Worm (Caenorhabditis elegans): ENCODE results near the gene snpc-1.1.

snpc-1.1 gene

DNA sequence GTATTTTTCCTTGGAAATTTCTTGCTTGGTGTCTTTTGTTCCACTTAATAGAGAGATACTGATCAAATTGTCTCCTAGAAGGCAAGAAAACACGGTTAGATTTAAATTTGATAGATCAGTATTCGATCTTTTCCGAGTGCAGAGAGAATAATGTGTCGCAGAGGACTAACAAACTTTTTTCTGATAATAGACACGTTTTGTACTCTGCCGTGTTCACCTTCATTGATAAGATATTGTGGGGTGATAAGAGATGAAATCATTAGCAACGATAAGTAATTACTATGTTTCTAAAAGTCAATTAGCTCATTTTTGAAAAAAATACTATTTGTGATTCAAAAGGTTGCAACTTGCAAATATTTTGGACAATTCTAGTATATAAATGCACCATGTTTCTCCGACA, 4.4 kb downstream of the snpc-1.1 start:
- TF ChIP-seq K02D7.2 (tag; optimal IDR thresholded peaks at IDR 0.05) (no peak), elt-2 (tag; optimal IDR thresholded peaks at IDR 0.05) (peak; percentile 85)

DNA sequence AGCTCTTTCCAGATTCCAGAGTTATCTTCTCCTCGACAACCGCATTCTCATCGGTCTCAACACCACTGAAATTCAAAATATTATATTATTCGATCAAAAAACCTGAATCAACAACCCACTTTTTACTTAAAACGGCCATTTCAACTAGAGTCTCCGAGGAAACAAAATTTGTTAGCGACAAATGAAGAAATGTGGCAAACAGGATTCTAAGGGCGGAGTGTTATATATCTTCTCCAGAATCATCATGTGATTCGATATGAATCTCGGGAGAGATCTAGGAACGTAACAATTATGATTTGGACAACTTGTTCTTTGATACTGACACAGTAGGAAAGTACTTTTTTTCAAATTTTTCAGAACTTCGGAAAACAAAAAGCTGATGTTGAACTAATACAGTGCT, 4.9 kb downstream of the snpc-1.1 start:
- no peak for TF ChIP-seq ceh-48 (tag; optimal IDR thresholded peaks at IDR 0.05)
- TF ChIP-seq ceh-2 (tag; optimal IDR thresholded peaks at IDR 0.05), result no peak

DNA sequence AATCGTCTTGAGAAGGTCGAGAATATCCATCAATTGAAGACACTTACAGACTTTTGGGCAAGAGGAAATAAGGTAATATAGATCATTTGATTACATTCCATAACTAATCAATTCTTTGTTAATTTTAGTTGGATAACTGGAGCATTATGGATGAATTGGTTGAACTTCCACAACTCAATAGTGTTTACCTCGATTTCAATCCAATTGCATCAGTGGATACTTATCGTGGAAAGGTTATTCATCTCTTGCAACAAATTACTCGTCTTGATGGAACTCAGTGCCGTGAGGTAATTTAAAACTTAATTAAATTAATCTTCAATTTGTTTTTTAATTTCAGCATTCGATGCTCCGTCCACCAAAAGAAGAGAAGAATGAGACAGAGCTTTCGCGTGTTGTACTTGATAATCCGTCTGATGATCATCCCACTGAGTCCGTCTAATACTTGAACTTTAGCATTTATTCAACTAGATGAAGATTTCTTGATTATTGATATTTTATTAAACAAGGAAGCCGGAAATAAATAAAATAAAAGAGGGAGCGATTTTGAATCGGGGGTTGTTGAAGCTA, 7.6 kb downstream of the snpc-1.1 start:
- TF ChIP-seq ref-2 (tag; optimal IDR thresholded peaks at IDR 0.05), result no peak
- TF ChIP-seq tbx-7 (tag; optimal IDR thresholded peaks at IDR 0.05), result no peak
- TF ChIP-seq ceh-2 (tag; optimal IDR thresholded peaks at IDR 0.05), result no peak
- TF ChIP-seq K09A11.1 (tag; optimal IDR thresholded peaks at IDR 0.05; ENCODE audit: insufficient read depth), result no peak
- TF ChIP-seq rnt-1 (tag; optimal IDR thresholded peaks at IDR 0.05), result no peak
- TF ChIP-seq che-1 (tag; optimal IDR thresholded peaks at IDR 0.05), result no peak
- TF ChIP-seq sox-2 (GFP tag; IDR thresholded peaks at IDR 0.05), result no peak
- no peak for TF ChIP-seq fax-1 (tag; optimal IDR thresholded peaks at IDR 0.05)
- TF ChIP-seq ceh-19 (GFP tag; optimal IDR thresholded peaks at IDR 0.05), result no peak
- no peak for TF ChIP-seq sox-4 (tag; optimal IDR thresholded peaks at IDR 0.05)
- no peak for TF ChIP-seq ceh-24 (tag; optimal IDR thresholded peaks at IDR 0.05)
- no peak for TF ChIP-seq eyg-1 (tag; optimal IDR thresholded peaks at IDR 0.05)
- TF ChIP-seq ceh-48 (tag; optimal IDR thresholded peaks at IDR 0.05), result no peak
- TF ChIP-seq ceh-45 (GFP tag; IDR thresholded peaks at IDR 0.05), result no peak

DNA sequence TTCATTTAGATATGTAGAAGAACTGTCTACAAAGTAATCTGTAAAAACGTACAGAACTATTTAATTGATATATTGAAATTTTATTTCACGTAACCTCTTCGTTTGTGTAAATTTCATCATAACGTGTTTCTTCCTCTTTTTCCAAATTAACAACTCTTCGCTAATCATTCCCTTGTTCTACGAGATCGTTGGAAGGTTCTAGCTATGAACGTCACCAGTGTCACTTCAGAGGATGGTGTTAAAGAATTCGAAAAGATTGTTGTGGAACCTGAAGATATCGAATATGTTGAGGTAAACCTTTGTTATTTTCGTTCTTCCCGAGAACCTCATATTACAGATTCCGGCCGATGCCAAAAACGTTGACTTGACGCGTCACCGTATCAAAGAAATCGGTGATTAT, 8.7 kb downstream of the snpc-1.1 start, which contains the start of gene C06A8.6:
Gene C06A8.6, plus strand, starts transcription at position 89 of the 400 bp plus-strand sequence.
- no peak for TF ChIP-seq dmd-4 (tag; optimal IDR thresholded peaks at IDR 0.05; ENCODE audit: borderline replicate concordance)
- TF ChIP-seq eyg-1 (tag; optimal IDR thresholded peaks at IDR 0.05), result no peak

DNA sequence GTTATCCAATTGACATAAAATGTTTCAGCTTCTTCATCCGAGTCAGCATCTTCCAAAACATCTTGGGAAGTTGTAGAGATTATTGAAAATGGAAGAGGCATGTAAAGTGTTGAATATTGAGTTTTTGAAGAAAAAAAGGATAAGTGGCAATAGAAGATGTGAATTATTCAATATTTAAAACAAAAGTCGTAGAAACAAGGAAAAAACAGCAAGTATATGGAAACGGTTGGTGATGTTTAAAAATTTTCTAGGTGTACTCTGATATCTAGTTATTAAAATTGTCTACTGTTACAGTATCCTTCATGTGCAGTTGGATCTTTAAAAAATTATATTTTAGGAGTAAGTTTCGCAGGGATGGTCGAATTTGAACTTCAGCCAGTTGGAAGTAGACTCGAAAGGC, 9.2 kb downstream of the snpc-1.1 start, which contains the start of gene C06A8.8:
Gene C06A8.8, minus strand, starts transcription at position 101 of the 400 bp plus-strand sequence.
- TF ChIP-seq mec-3 (tag; optimal IDR thresholded peaks at IDR 0.05; ENCODE audit: borderline replicate concordance), result no peak
- no peak for TF ChIP-seq ceh-2 (tag; optimal IDR thresholded peaks at IDR 0.05)
- no peak for TF ChIP-seq dve-1 (tag; optimal IDR thresholded peaks at IDR 0.05)
- no peak for TF ChIP-seq ceh-45 (GFP tag; IDR thresholded peaks at IDR 0.05)
- no peak for TF ChIP-seq hlh-15 (tag; optimal IDR thresholded peaks at IDR 0.05)
- TF ChIP-seq Y22D7AL.16 (tag; optimal IDR thresholded peaks at IDR 0.05), result no peak
- no peak for TF ChIP-seq ceh-6 (GFP tag; optimal IDR thresholded peaks at IDR 0.05)
- no peak for TF ChIP-seq fkh-6 (tag; optimal IDR thresholded peaks at IDR 0.05)
- no peak for TF ChIP-seq nhr-232 (tag; optimal IDR thresholded peaks at IDR 0.05)

DNA sequence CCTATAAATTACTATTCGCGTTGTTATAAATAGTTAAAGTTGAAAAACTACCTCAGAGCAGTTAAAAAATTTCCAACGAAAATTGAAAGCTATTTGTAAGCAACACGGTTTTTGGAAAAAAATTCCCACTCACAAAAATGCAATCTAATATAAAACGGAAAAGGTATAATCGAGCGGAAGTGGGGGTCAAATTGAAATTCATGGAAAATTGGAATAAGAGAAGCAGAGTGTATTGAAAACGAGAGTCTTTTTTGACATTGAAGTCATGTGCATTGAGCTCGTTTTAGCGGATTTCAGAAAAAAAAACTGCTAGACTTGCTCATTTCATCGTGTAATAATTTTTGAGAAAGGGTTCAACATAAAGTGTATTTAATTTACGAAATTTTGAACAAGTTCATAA, 10.8 kb downstream of the snpc-1.1 start:
- no peak for TF ChIP-seq dmd-4 (tag; optimal IDR thresholded peaks at IDR 0.05; ENCODE audit: borderline replicate concordance)

DNA sequence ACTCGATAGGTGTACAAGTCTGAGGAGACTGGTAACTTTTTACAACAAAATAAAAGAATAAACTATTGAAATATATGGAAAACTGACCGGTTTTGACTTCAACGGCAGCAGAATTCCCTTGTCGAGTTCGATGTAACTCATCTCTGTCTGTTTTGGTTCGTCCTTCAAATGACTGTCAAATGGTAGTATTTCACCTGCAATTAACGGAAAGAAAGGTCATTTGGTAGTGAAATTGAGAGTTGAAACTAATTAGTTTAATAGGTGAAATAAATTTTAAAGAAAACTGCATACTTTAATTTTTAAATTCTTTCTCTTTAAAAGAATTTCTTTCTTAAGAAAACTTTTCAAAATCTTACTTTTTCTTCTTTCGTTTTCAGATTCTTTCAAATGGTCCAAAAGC, 11.8 kb downstream of the snpc-1.1 start:
- TF ChIP-seq ceh-31 (tag; optimal IDR thresholded peaks at IDR 0.05), result no peak
- TF ChIP-seq rnt-1 (tag; optimal IDR thresholded peaks at IDR 0.05), result no peak
- no peak for TF ChIP-seq ceh-34 (tag; optimal IDR thresholded peaks at IDR 0.05)
- TF ChIP-seq ceh-24 (tag; optimal IDR thresholded peaks at IDR 0.05), result no peak
- no peak for TF ChIP-seq ceh-48 (tag; optimal IDR thresholded peaks at IDR 0.05)
- TF ChIP-seq unc-3 (GFP tag; conservative IDR thresholded peaks at IDR 0.05), result no peak
- no peak for TF ChIP-seq unc-3 (tag; optimal IDR thresholded peaks at IDR 0.05)
- TF ChIP-seq pros-1 (tag; optimal IDR thresholded peaks at IDR 0.05), result no peak

Measured in whole organism, late embryonic.